Fruit fly (Drosophila melanogaster): ENCODE measurements around the gene CG32170.

CG32170 gene

DNA sequence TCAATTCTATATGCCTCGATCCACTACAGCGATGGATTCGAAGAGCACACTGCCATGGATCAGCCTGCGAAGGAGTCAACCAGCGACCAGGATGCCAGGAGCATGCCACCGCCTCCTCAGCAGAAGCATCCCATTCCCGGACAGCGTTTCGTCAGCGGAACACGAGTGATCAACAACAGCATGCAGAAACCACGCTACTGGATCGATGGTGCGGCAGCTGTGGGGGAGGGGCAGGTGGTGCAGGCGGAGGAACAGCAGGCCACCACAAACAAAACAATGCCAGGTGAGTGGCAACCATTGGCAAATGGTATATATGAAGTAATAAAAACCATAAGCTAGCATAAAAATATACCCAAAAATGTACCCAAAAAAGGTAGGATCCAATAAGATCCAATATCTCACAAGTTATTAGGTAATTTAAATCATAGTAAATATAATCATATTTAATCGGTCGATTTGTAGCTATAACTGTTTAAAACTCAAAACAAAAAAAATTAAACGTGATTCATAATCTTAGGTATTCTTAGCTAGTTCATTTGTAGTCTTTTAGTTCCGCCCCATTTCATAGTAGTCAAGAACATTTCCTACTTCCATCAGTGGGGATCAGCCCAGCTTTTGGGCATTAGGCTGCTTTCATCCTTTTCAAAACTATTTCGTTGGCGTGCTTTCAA, 31.4 kb upstream of the CG32170 start, which contains the start of gene CG32161:
TSS of gene CG32161 (plus strand) at position 621 of the 671 bp plus-strand sequence.
- TF ChIP-seq CG7045 (GFP tag; optimal IDR thresholded peaks at IDR 0.05) (no peak), cic (GFP tag; optimal IDR thresholded peaks at IDR 0.05) (no peak)

DNA sequence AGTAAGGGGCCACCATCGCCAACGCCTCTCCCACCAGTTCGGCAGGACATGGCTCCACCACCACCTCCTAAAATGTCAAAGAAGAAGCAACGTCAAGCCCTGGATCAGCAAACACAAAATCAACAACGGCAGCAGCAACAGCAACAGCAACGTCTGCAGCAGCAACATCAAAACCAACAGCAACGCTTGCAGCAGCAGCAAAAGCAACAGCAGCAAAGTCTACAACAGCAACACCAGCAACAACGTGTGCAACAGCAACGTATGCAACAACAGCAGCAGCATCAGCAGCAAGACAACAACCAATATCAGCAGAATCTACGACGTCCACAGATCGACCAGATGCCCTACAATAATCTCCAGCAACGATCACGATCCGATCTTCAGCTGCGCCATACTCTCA, 25.5 kb upstream of the CG32170 start:
- no peak for TF ChIP-seq CG33017 (tag; optimal IDR thresholded peaks at IDR 0.05)
- no peak for TF ChIP-seq tj (GFP tag; optimal IDR thresholded peaks at IDR 0.05)
- TF ChIP-seq Crg-1 (GFP tag; optimal IDR thresholded peaks at IDR 0.05), result no peak
- TF ChIP-seq bab1 (GFP tag; optimal IDR thresholded peaks at IDR 0.05), result no peak

DNA sequence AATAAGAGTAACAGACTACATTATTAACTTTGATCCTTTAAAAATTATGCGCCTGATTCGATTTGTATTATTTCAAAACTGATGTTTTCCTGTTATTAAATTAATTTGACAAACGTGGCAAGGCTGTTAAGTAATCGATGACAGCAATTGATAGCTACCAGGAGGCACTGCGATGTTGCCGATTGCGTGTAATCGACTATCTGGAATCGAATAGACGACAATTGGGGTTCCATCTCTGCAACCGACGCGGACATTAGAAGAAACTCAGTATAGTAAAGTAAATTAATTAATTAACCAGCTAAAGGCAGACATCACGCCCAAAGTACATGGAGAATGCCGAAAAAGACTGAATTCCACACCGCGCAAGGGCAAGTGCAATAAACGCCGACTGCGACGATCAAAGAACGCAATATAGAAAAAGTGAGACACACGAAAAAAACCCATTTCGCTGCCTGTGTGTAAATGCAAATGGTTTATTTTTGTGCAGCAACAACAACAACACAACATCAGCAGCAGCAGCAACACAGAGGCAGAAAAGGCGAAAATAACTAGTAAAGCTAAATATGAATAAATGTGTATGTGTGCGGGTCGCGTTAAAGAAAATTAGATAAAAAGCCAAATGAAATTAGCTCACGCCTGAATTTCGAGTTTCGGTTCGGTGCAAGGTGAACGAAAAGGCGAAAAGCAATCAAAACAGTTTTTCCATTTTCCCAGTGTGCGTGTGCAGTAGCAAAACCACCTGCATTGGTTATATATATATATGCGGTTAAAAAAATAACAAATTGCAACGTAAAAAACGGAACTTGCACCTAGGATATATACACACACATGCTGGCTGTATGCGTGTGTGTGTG, 23.3 kb upstream of the CG32170 start, which contains the start of gene sina:
TSS of gene sina (plus strand) at position 219 of the 854 bp plus-strand sequence.
- peak; percentile 50 for TF ChIP-seq bab1 (GFP tag; optimal IDR thresholded peaks at IDR 0.05)
- peak; percentile 8 for TF ChIP-seq CG14711 (tag; optimal IDR thresholded peaks at IDR 0.05)
- TF ChIP-seq CG33017 (tag; optimal IDR thresholded peaks at IDR 0.05), result peak; percentile 33
- TF ChIP-seq ovo (GFP tag; optimal IDR thresholded peaks at IDR 0.05), result peak; percentile 18
- no peak for TF ChIP-seq CG12768 (GFP tag; optimal IDR thresholded peaks at IDR 0.05)
- TF ChIP-seq Clk (GFP tag; optimal IDR thresholded peaks at IDR 0.05), result no peak
- TF ChIP-seq CG7101 (tag; optimal IDR thresholded peaks at IDR 0.05), result peak; percentile 25
- TF ChIP-seq Crg-1 (GFP tag; optimal IDR thresholded peaks at IDR 0.05), result peak; percentile 1
- no peak for TF ChIP-seq kay (GFP tag; ENCODE audit: borderline replicate concordance)
- peak; percentile 28 for TF ChIP-seq CG1620 (GFP tag; optimal IDR thresholded peaks at IDR 0.05)
- peak; percentile 14 for TF ChIP-seq tj (GFP tag; optimal IDR thresholded peaks at IDR 0.05)
- peak; percentile 41 for TF ChIP-seq cic (GFP tag; optimal IDR thresholded peaks at IDR 0.05)
- no peak for TF ChIP-seq toe (GFP tag; optimal IDR thresholded peaks at IDR 0.05)

DNA sequence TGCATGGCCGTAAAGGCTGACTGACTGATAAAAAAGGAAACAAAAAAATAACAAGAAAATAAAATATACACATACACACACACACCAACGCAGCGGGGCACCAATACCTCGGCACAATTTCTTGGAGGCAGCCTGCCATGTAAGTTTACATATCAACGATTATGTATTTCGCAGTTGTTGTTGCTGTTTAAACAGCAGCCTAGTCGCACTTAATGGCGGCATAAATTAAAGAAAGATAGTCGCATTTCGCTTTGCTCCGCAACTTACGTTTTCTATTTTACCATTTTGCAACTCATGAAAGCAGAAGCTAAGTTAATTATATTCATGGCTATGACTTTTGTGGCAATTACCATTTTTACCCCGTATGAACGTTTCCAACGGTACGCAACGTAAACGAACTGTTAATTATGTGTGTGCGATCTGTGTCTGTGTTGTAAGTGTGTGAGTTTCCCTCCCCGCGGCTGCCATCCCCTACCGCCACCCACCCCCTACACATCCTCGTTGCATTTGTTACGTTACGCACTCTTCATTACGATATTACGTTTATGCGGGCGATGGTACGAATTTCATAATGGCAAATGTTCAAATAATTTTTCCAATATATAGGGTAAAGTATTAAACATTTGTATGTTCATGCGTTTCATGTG, 22.6 kb upstream of the CG32170 start:
- TF ChIP-seq CG1620 (GFP tag; optimal IDR thresholded peaks at IDR 0.05) (no peak), Mnt (GFP tag; optimal IDR thresholded peaks at IDR 0.05) (no peak), ovo (GFP tag; optimal IDR thresholded peaks at IDR 0.05) (no peak), CG7045 (GFP tag; optimal IDR thresholded peaks at IDR 0.05) (no peak), pad (GFP tag; optimal IDR thresholded peaks at IDR 0.05) (peak; percentile 90), CG7101 (tag; optimal IDR thresholded peaks at IDR 0.05) (no peak), Hr96 (GFP tag; optimal IDR thresholded peaks at IDR 0.05) (no peak), CG12768 (GFP tag; optimal IDR thresholded peaks at IDR 0.05) (peak; percentile 1), CG33017 (tag; optimal IDR thresholded peaks at IDR 0.05) (no peak), CG11617 (GFP tag; optimal IDR thresholded peaks at IDR 0.05) (no peak), bab1 (GFP tag; optimal IDR thresholded peaks at IDR 0.05) (no peak), toe (GFP tag; optimal IDR thresholded peaks at IDR 0.05) (no peak), Crg-1 (GFP tag; optimal IDR thresholded peaks at IDR 0.05) (no peak), tj (GFP tag; optimal IDR thresholded peaks at IDR 0.05) (no peak), cnc (optimal IDR thresholded peaks at IDR 0.05) (no peak)

DNA sequence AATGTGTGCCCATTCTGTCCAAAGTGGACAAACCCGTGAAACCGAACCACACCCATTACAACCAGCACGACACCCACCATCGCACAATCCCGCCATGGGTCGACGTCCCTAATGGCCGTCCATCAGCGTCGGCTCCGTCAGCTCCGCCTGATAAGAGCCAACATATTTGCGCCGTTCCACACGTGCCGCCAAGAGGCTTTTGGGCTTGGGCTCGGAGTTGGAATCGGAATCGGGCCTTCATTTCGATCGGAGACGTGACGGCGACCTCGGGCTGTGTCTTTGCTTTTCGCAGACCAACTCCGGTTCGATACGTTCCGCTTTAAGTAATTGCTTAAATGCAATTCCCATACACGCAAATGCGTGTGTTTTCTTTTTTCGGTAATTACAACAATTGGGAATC, 21.8 kb upstream of the CG32170 start:
- no peak for TF ChIP-seq Clk (GFP tag; optimal IDR thresholded peaks at IDR 0.05)
- TF ChIP-seq tj (GFP tag; optimal IDR thresholded peaks at IDR 0.05), result no peak
- TF ChIP-seq CG5204 (GFP tag; optimal IDR thresholded peaks at IDR 0.05), result no peak
- TF ChIP-seq pad (GFP tag; optimal IDR thresholded peaks at IDR 0.05), result no peak
- no peak for TF ChIP-seq CG12768 (GFP tag; optimal IDR thresholded peaks at IDR 0.05)
- no peak for TF ChIP-seq CG11617 (GFP tag; optimal IDR thresholded peaks at IDR 0.05)

DNA sequence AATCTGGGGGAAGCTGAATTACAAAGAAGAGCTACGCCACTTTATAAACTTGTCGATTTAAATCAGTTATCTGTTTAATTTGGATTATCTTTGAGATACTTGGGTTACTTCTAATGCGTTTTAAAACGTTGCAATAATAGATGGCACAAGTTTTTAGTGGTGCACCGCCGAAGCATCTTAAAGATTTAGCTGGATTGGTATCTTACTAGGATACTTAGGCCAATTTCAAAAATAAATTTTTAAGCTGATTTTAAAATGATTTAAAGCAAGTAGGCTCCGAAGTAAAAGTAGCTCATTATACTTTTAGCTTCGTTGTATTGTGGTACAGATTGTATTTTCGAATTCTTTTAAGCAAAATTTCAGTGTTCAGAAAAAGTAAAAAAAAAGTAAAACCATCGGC, 18.3 kb upstream of the CG32170 start, which contains the start of gene sinah:
TSS of gene sinah (plus strand) at position 301 of the 400 bp plus-strand sequence.
- no peak for TF ChIP-seq Clk (GFP tag; optimal IDR thresholded peaks at IDR 0.05)

DNA sequence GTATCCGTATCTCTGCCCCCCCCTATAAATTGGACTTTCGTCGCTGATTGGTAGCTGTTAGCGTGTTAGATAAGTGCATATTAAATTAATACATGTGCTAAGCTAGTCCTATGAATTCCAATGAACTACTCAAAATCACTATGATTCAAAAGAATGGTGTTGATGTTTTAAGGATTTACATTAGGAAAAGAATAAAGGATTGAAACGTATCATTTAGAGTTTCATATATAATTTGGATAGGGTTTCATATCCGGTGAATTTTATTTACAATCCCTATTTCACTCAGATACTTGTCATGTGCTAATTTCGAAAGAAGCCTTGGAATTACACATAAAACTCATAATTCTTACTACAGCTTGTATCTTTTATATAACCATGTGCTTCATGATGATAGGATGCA, 16.8 kb upstream of the CG32170 start, which contains the start of gene CG13029:
TSS of gene CG13029 (plus strand) at position 301 of the 400 bp plus-strand sequence.
- TF ChIP-seq CG5204 (GFP tag; optimal IDR thresholded peaks at IDR 0.05) (no peak), toe (GFP tag; optimal IDR thresholded peaks at IDR 0.05) (no peak), CG12768 (GFP tag; optimal IDR thresholded peaks at IDR 0.05) (no peak), CG11617 (GFP tag; optimal IDR thresholded peaks at IDR 0.05) (no peak), pad (GFP tag; optimal IDR thresholded peaks at IDR 0.05) (no peak)

All from whole organism, adult.